Worm (Caenorhabditis elegans): ENCODE data around the gene kin-21.

Gene kin-21

ce11 chrIV:9840984-9841590, 8.4 kb downstream of the kin-21 start, which contains the start of the genes kin-24 and msp-56:
TSS of gene kin-24 (minus strand) at chrIV:9841084.
TSS of gene msp-56 (plus strand) at chrIV:9841540.
- TF ChIP-seq sea-1 (GFP tag; conservative IDR thresholded peaks at IDR 0.05) (no peak), tbx-11 (GFP tag; IDR thresholded peaks at IDR 0.05) (no peak), tra-4 (tag; optimal IDR thresholded peaks at IDR 0.05) (no peak)

- TF ChIP-seq B0310.2 (tag; optimal IDR thresholded peaks at IDR 0.05): no peak
- TF ChIP-seq sea-1 (GFP tag; conservative IDR thresholded peaks at IDR 0.05): no peak
- no peak for TF ChIP-seq ama-1 (optimal IDR thresholded peaks at IDR 0.05)
- TF ChIP-seq ceh-13 (GFP tag; optimal IDR thresholded peaks at IDR 0.05): no peak
- no peak for TF ChIP-seq flt-1 (GFP tag; IDR thresholded peaks at IDR 0.05)
- TF ChIP-seq F13C5.2 (tag; optimal IDR thresholded peaks at IDR 0.05): no peak
- no peak for TF ChIP-seq pes-1 (GFP tag; IDR thresholded peaks at IDR 0.05)
- no peak for TF ChIP-seq tra-4 (tag; optimal IDR thresholded peaks at IDR 0.05)
- TF ChIP-seq hnd-1 (tag; optimal IDR thresholded peaks at IDR 0.05): no peak
- TF ChIP-seq hmbx-1 (tag; optimal IDR thresholded peaks at IDR 0.05): no peak
- TF ChIP-seq tbx-11 (GFP tag; IDR thresholded peaks at IDR 0.05): no peak
- no peak for TF ChIP-seq ceh-36 (tag; optimal IDR thresholded peaks at IDR 0.05)
- no peak for TF ChIP-seq tbx-37 (GFP tag; conservative IDR thresholded peaks at IDR 0.05)
- TF ChIP-seq scrt-1 (GFP tag; IDR thresholded peaks at IDR 0.05): no peak
- TF ChIP-seq aly-1 (tag; optimal IDR thresholded peaks at IDR 0.05): no peak
These were observed 9.4 kb downstream of the kin-21 start, which contains the start of gene K07F5.17 for ce11 chrIV:9842071-9842470. TSS of gene K07F5.17 (plus strand) at chrIV:9842371.

DNA sequence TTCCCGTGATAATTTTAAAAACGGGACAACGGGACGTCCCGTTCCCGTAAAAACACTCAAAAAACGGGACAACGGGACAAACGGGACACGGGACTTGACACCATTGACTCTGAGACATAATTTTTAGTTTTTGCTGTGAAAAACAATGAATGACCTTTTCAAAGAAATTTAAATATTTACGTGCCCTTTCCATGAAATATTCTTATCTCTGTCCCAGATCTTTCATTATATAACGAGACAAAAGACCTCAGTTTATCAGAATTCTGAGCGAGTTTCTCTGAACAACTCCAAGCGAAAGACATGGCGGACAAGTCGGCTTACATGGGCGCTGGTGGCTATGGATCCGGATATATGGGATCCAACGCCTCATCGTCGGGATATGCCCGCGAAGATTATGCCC, 11.1 kb downstream of the kin-21 start, which contains the start of gene nspd-2:
TSS of gene nspd-2 (plus strand) at position 301 of the 400 bp plus-strand sequence.
- TF ChIP-seq hmg-4 (GFP tag; optimal IDR thresholded peaks at IDR 0.05) (no peak), hnd-1 (tag; optimal IDR thresholded peaks at IDR 0.05) (no peak), F13C5.2 (tag; optimal IDR thresholded peaks at IDR 0.05) (no peak), hmbx-1 (tag; optimal IDR thresholded peaks at IDR 0.05) (no peak), ama-1 (optimal IDR thresholded peaks at IDR 0.05) (no peak), ets-7 (tag; optimal IDR thresholded peaks at IDR 0.05) (no peak), tbx-11 (GFP tag; IDR thresholded peaks at IDR 0.05) (no peak), tra-4 (tag; optimal IDR thresholded peaks at IDR 0.05) (no peak), scrt-1 (GFP tag; IDR thresholded peaks at IDR 0.05) (no peak), flt-1 (GFP tag; IDR thresholded peaks at IDR 0.05) (no peak)

DNA sequence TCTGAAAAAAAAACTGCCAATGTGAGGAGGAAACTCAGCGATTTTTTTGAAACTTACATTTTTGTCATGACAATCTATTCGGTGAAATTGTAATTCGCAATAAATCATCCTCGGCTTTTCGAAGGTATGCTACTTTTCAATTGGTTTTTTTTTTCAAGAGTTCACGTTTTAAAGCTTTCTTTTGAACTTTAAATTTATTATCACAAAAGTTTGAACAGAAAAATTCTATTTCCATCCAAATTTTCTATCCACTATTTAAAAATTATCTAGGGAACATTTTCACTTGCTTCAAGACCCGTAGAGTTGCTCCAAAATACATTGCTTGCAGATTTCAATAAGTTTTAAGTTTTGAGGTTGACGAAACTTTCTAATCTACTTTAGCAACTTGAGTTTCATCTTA, 13.9 kb downstream of the kin-21 start, which contains the start of gene K07F5.6:
TSS of gene K07F5.6 (minus strand) at position 101 of the 400 bp plus-strand sequence.
- TF ChIP-seq B0310.2 (tag; optimal IDR thresholded peaks at IDR 0.05) (no peak), hnd-1 (tag; optimal IDR thresholded peaks at IDR 0.05) (no peak), pes-1 (GFP tag; IDR thresholded peaks at IDR 0.05) (no peak), tra-4 (tag; optimal IDR thresholded peaks at IDR 0.05) (no peak), flt-1 (GFP tag; IDR thresholded peaks at IDR 0.05) (no peak), aly-1 (tag; optimal IDR thresholded peaks at IDR 0.05) (no peak), scrt-1 (GFP tag; IDR thresholded peaks at IDR 0.05) (no peak), ama-1 (optimal IDR thresholded peaks at IDR 0.05) (no peak), ceh-36 (tag; optimal IDR thresholded peaks at IDR 0.05) (no peak), sea-1 (GFP tag; conservative IDR thresholded peaks at IDR 0.05) (no peak)

DNA sequence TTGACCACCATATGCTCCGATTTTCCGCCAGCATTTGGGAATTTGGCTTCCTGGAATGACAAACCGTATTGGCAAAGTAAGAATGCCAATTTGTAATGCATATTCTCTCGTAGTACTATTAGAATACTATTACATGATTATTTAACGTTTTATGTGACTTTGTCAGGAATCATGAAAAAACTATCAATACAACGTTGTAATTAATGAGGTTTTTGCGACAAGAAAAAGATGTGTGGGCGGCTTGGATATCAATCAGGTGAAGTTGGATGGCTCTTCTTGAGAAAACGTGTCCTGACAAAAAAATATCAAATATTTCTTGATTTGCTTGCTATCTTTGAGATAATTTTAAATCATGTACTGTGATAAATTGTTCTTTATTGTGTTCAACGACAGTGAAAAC, 15.4 kb downstream of the kin-21 start, which contains the start of gene K07F5.7:
TSS of gene K07F5.7 (minus strand) at position 101 of the 400 bp plus-strand sequence.
- TF ChIP-seq ceh-36 (tag; optimal IDR thresholded peaks at IDR 0.05) (no peak), hmg-4 (GFP tag; optimal IDR thresholded peaks at IDR 0.05) (no peak), aly-1 (tag; optimal IDR thresholded peaks at IDR 0.05) (no peak), hnd-1 (tag; optimal IDR thresholded peaks at IDR 0.05) (no peak), ama-1 (optimal IDR thresholded peaks at IDR 0.05) (no peak), B0310.2 (tag; optimal IDR thresholded peaks at IDR 0.05) (no peak), flt-1 (GFP tag; IDR thresholded peaks at IDR 0.05) (no peak), tra-4 (tag; optimal IDR thresholded peaks at IDR 0.05) (no peak), pes-1 (GFP tag; IDR thresholded peaks at IDR 0.05) (no peak), F13C5.2 (tag; optimal IDR thresholded peaks at IDR 0.05) (no peak), tbx-37 (GFP tag; conservative IDR thresholded peaks at IDR 0.05) (no peak)

- TF ChIP-seq sea-1 (GFP tag; conservative IDR thresholded peaks at IDR 0.05) (no peak), aly-1 (tag; optimal IDR thresholded peaks at IDR 0.05) (no peak), scrt-1 (GFP tag; IDR thresholded peaks at IDR 0.05) (no peak), ets-7 (tag; optimal IDR thresholded peaks at IDR 0.05) (no peak), hmg-4 (GFP tag; optimal IDR thresholded peaks at IDR 0.05) (no peak), F13C5.2 (tag; optimal IDR thresholded peaks at IDR 0.05) (no peak), pes-1 (GFP tag; IDR thresholded peaks at IDR 0.05) (no peak), hmbx-1 (tag; optimal IDR thresholded peaks at IDR 0.05) (no peak), ceh-13 (GFP tag; optimal IDR thresholded peaks at IDR 0.05) (no peak), hnd-1 (tag; optimal IDR thresholded peaks at IDR 0.05) (no peak), B0310.2 (tag; optimal IDR thresholded peaks at IDR 0.05) (no peak), ceh-36 (tag; optimal IDR thresholded peaks at IDR 0.05) (no peak), flt-1 (GFP tag; IDR thresholded peaks at IDR 0.05) (no peak), tra-4 (tag; optimal IDR thresholded peaks at IDR 0.05) (no peak), tbx-11 (GFP tag; IDR thresholded peaks at IDR 0.05) (no peak), tbx-37 (GFP tag; conservative IDR thresholded peaks at IDR 0.05) (no peak)
These were observed 16.9 kb downstream of the kin-21 start, which contains the start of gene K07F5.8 for ce11 chrIV:9849624-9850023. TSS of gene K07F5.8 (minus strand) at chrIV:9849724.

- no peak for TF ChIP-seq tra-4 (tag; optimal IDR thresholded peaks at IDR 0.05)
- TF ChIP-seq flt-1 (GFP tag; IDR thresholded peaks at IDR 0.05): no peak
- TF ChIP-seq tbx-11 (GFP tag; IDR thresholded peaks at IDR 0.05): no peak
- TF ChIP-seq hnd-1 (tag; optimal IDR thresholded peaks at IDR 0.05): no peak
- TF ChIP-seq hmbx-1 (tag; optimal IDR thresholded peaks at IDR 0.05): no peak
- TF ChIP-seq ceh-13 (GFP tag; optimal IDR thresholded peaks at IDR 0.05): no peak
- no peak for TF ChIP-seq hmg-4 (GFP tag; optimal IDR thresholded peaks at IDR 0.05)
- no peak for TF ChIP-seq scrt-1 (GFP tag; IDR thresholded peaks at IDR 0.05)
- TF ChIP-seq ceh-36 (tag; optimal IDR thresholded peaks at IDR 0.05): no peak
- no peak for TF ChIP-seq ama-1 (optimal IDR thresholded peaks at IDR 0.05)
- no peak for TF ChIP-seq sea-1 (GFP tag; conservative IDR thresholded peaks at IDR 0.05)
- no peak for TF ChIP-seq tbx-37 (GFP tag; conservative IDR thresholded peaks at IDR 0.05)
- no peak for TF ChIP-seq pes-1 (GFP tag; IDR thresholded peaks at IDR 0.05)
- no peak for TF ChIP-seq ets-7 (tag; optimal IDR thresholded peaks at IDR 0.05)
- no peak for TF ChIP-seq B0310.2 (tag; optimal IDR thresholded peaks at IDR 0.05)
These were observed 18.2 kb downstream of the kin-21 start, which contains the start of gene ssp-10 for ce11 chrIV:9850931-9851330. TSS of gene ssp-10 (minus strand) at chrIV:9851031.
